Worm (Caenorhabditis elegans) whole organism, mixed stage, embryonic: ENCODE measurements around the gene K01A12.4.

ENCODE experiments used
- M03D4.4 ChIP-seq: sonication (generic microtip); optimal IDR thresholded peaks from 2 replicates; lab custom pipeline; 2017; ENCODE audit warnings: mild to moderate bottlenecking, missing genetic modification characterization, missing compliant biosample characterization
- bed-3 ChIP-seq: fragments of 200-800 bp; sonication (Bioruptor generic); optimal IDR thresholded peaks from 3 replicates; lab custom pipeline; 2018; ENCODE audit warnings: mild to moderate bottlenecking, missing genetic modification characterization, moderate library complexity, missing compliant biosample characterization
- blmp-1 ChIP-seq: fragments of 150-350 bp; optimal IDR thresholded peaks from 2 replicates; lab custom pipeline; 2014; ENCODE audit warnings: missing biosample characterization, missing genetic modification characterization
- ceh-39 ChIP-seq: fragments of 150-350 bp; optimal IDR thresholded peaks from 2 replicates; lab custom pipeline; 2014; ENCODE audit warnings: missing biosample characterization, missing genetic modification characterization
- ceh-43 ChIP-seq: fragments of 200-800 bp; sonication (Bioruptor generic); optimal IDR thresholded peaks from 2 replicates; lab custom pipeline; 2018; ENCODE audit warnings: mild to moderate bottlenecking, missing genetic modification characterization, moderate library complexity, missing compliant biosample characterization
- ceh-83 ChIP-seq: fragments of 200-800 bp; sonication (Bioruptor generic); optimal IDR thresholded peaks from 2 replicates; lab custom pipeline; 2018; ENCODE audit warnings: mild to moderate bottlenecking, missing genetic modification characterization, missing compliant biosample characterization
- ces-1 ChIP-seq: fragments of 150-350 bp; optimal IDR thresholded peaks from 2 replicates; lab custom pipeline; 2014; ENCODE audit warnings: missing biosample characterization, missing genetic modification reagents, missing genetic modification characterization
- cnd-1 ChIP-seq: fragments of 200-800 bp; sonication (Bioruptor generic); optimal IDR thresholded peaks from 2 replicates; lab custom pipeline; 2018; ENCODE audit warnings: mild to moderate bottlenecking, missing genetic modification characterization, missing compliant biosample characterization
- drap-1 ChIP-seq: fragments of 200-800 bp; sonication (Bioruptor generic); optimal IDR thresholded peaks from 3 replicates; lab custom pipeline; 2018; ENCODE audit warnings: mild to moderate bottlenecking, missing genetic modification characterization, missing compliant biosample characterization
- elt-1 ChIP-seq: sonication (generic microtip); optimal IDR thresholded peaks from 2 replicates; lab custom pipeline; 2017; ENCODE audit warnings: missing genetic modification characterization, mild to moderate bottlenecking, missing compliant biosample characterization, antibody characterized with exemption, moderate library complexity, borderline replicate concordance; ENCODE audit not compliant: insufficient read depth
- elt-3 ChIP-seq: fragments of 150-350 bp; optimal IDR thresholded peaks from 2 replicates; lab custom pipeline; 2014; ENCODE audit warnings: missing biosample characterization, missing genetic modification characterization
- flh-1 ChIP-seq: fragments of 200-800 bp; sonication (Bioruptor generic); optimal IDR thresholded peaks from 2 replicates; lab custom pipeline; 2018; ENCODE audit warnings: mild to moderate bottlenecking, missing genetic modification characterization, moderate library complexity, missing compliant biosample characterization
- ham-2 ChIP-seq: fragments of 200-800 bp; sonication (Bioruptor generic); optimal IDR thresholded peaks from 2 replicates; lab custom pipeline; 2018; ENCODE audit warnings: mild to moderate bottlenecking, missing genetic modification characterization, missing compliant biosample characterization
- hlh-1 ChIP-seq: fragments of 150-350 bp; optimal IDR thresholded peaks from 2 replicates; lab custom pipeline; 2014; ENCODE audit warnings: missing biosample characterization, missing genetic modification reagents, missing genetic modification characterization
- lin-13 ChIP-seq: fragments of 150-350 bp; optimal IDR thresholded peaks from 2 replicates; lab custom pipeline; 2014; ENCODE audit warnings: missing biosample characterization, missing genetic modification characterization
- lin-32 ChIP-seq: fragments of 200-800 bp; sonication (Bioruptor generic); optimal IDR thresholded peaks from 2 replicates; lab custom pipeline; 2018; ENCODE audit warnings: mild to moderate bottlenecking, missing genetic modification characterization, missing compliant biosample characterization
- lsy-2 ChIP-seq: fragments of 150-350 bp; optimal IDR thresholded peaks from 2 replicates; lab custom pipeline; 2014; ENCODE audit warnings: missing biosample characterization, missing genetic modification characterization
- mab-5 ChIP-seq: fragments of 150-350 bp; optimal IDR thresholded peaks from 2 replicates; lab custom pipeline; 2014; ENCODE audit warnings: missing biosample characterization, missing genetic modification characterization
- mep-1 ChIP-seq: fragments of 150-350 bp; optimal IDR thresholded peaks from 2 replicates; lab custom pipeline; 2017; ENCODE audit warnings: missing biosample characterization, missing genetic modification reagents, missing genetic modification characterization, inconsistent platforms
- mls-2 ChIP-seq: sonication (generic microtip); optimal IDR thresholded peaks from 2 replicates; lab custom pipeline; 2016; ENCODE audit warnings: mild to moderate bottlenecking, missing genetic modification characterization, moderate library complexity, missing compliant biosample characterization
- nhr-12 ChIP-seq: fragments of 150-350 bp; optimal IDR thresholded peaks from 2 replicates; lab custom pipeline; 2014; ENCODE audit warnings: missing biosample characterization, missing genetic modification characterization
- nhr-237 ChIP-seq: fragments of 150-350 bp; optimal IDR thresholded peaks from 2 replicates; lab custom pipeline; 2014; ENCODE audit warnings: missing biosample characterization, missing genetic modification characterization
- nhr-28 ChIP-seq: fragments of 150-350 bp; optimal IDR thresholded peaks from 2 replicates; lab custom pipeline; 2014; ENCODE audit warnings: missing biosample characterization, missing genetic modification characterization
- nhr-76 ChIP-seq: sonication (generic microtip); optimal IDR thresholded peaks from 2 replicates; lab custom pipeline; 2017; ENCODE audit warnings: missing biosample characterization, missing genetic modification characterization
- pha-4 ChIP-seq: fragments of 150-350 bp; optimal IDR thresholded peaks from 2 replicates; lab custom pipeline; 2018; ENCODE audit warnings: missing biosample characterization, missing genetic modification reagents, missing genetic modification characterization
- sem-2 ChIP-seq: fragments of 200-800 bp; sonication (Bioruptor generic); optimal IDR thresholded peaks from 2 replicates; lab custom pipeline; 2018; ENCODE audit warnings: mild to moderate bottlenecking, missing genetic modification characterization, missing compliant biosample characterization
- snpc-4 ChIP-seq: fragments of 150-350 bp; optimal IDR thresholded peaks from 2 replicates; lab custom pipeline; 2014; ENCODE audit warnings: missing biosample characterization, missing genetic modification characterization
- sptf-1 ChIP-seq: sonication (generic microtip); optimal IDR thresholded peaks from 2 replicates; lab custom pipeline; 2017; ENCODE audit warnings: mild to moderate bottlenecking, missing genetic modification characterization, moderate library complexity, missing compliant biosample characterization
- tbx-8 ChIP-seq: fragments of 200-800 bp; sonication (Bioruptor generic); optimal IDR thresholded peaks from 2 replicates; lab custom pipeline; 2018; ENCODE audit warnings: mild to moderate bottlenecking, missing genetic modification characterization, moderate library complexity, missing compliant biosample characterization
- unc-39 ChIP-seq: fragments of 150-350 bp; optimal IDR thresholded peaks from 2 replicates; lab custom pipeline; 2014; ENCODE audit warnings: missing biosample characterization, missing genetic modification characterization
- unc-62 ChIP-seq: fragments of 150-350 bp; optimal IDR thresholded peaks from 2 replicates; lab custom pipeline; 2014; ENCODE audit warnings: missing biosample characterization, missing genetic modification reagents, missing genetic modification characterization
- zip-8 ChIP-seq: fragments of 150-350 bp; optimal IDR thresholded peaks from 2 replicates; lab custom pipeline; 2014; ENCODE audit warnings: missing biosample characterization, missing genetic modification characterization

K01A12.4 gene

DNA sequence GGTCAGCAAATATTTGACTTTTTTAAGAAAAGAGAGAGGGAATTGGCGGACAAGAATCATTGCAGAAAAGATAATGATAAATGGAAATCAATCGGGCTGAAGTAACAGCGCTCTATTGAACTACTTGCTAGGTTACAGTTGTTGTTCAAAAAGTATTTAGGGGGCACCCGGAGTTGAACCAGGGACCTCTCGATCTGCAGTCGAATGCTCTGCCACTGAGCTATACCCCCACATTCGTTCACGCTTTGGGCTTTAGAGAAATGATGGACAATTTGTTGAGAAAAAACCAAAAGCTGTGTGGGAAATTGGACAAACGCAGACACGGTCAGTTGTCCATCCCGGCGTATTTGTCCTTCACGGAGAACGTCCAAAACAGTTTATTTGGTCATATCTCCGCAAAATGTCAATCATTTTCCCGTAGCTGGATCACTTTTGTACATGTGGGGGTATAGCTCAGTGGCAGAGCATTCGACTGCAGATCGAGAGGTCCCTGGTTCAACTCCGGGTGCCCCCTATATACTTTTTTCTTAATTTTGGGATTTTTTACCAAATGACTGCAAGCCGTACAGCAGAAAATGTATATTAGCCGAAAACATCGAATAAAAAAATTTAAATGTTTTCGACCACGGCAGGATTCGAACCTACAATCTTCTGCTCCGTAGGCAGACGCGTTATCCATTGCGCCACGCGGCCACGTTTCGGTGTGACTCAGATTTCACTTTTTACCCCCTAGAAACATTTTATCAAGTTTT is 13.3 kb downstream of the K01A12.4 start:
- peak; percentile 23 for TF ChIP-seq drap-1
- TF ChIP-seq M03D4.4 (tag; lab: Kevin White, UChicago), result peak; percentile 5
- no peak for TF ChIP-seq nhr-12 (tag; lab: Kevin White, UChicago)
- TF ChIP-seq pha-4 (tag; lab: Kevin White, UChicago), result no peak
- TF ChIP-seq hlh-1, result no peak
- no peak for TF ChIP-seq snpc-4 (tag; lab: Kevin White, UChicago)
- TF ChIP-seq flh-1 (GFP tag; lab: Kevin White, UChicago), result no peak
- peak; percentile 47 for TF ChIP-seq ceh-43 (GFP tag; lab: Kevin White, UChicago)
- peak; percentile 33 for TF ChIP-seq ham-2
- no peak for TF ChIP-seq zip-8 (tag; lab: Kevin White, UChicago)
- peak; percentile 64 for TF ChIP-seq ceh-83
- TF ChIP-seq mab-5 (tag; lab: Kevin White, UChicago), result no peak
- no peak for TF ChIP-seq bed-3 (GFP tag; lab: Kevin White, UChicago)

DNA sequence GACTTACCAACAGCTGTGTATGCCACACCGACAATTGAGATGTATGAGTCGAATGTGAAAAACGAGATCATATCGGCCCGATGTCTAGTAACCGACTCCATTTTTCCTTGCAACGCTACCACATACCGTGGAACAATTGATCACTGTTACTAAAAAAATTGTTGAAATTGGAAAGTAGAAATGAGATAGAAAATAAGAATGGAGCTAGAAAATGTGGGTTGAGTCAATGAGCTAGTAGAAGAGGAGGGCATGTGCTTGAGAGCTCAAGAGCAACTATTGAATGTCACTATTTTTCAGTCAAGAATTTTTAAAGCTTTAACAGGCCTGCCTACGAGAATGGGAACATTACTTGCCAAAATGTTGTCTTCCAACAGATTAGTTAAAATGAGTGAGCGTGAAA is 14.4 kb downstream of the K01A12.4 start, which contains the start of gene K01A12.3:
Gene K01A12.3 (minus strand): TSS at position 101 of the 400 bp plus-strand sequence.
- TF ChIP-seq mab-5 (tag; lab: Kevin White, UChicago) (no peak), nhr-76 (tag; lab: Kevin White, UChicago) (no peak), lin-13 (no peak), drap-1 (no peak), lsy-2 (tag; lab: Kevin White, UChicago) (no peak), tbx-8 (GFP tag; lab: Kevin White, UChicago) (no peak), mep-1 (tag; lab: Kevin White, UChicago) (no peak), sem-2 (GFP tag; lab: Kevin White, UChicago) (no peak), nhr-237 (tag; lab: Kevin White, UChicago) (no peak)

DNA sequence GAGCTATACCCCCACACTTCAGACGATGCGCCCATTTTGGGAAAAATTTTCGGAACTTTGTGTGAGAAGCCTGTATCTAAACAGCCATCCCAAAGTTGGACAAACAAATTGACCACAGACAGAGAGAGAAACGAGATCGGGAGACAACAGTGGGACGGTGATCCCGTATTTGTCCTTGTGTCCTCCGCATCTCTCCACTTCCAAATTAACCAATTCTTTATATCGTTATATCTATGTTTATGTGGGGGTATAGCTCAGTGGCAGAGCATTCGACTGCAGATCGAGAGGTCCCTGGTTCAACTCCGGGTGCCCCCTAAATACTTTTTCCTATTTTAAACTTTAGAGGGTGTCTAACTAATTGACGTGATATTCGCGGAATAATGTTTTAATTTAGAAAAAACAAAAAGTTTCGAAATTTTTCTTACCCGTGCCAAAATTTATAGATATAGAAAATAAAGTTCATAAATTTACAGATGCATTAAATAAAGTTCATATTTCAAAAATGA is 28.0 kb downstream of the K01A12.4 start:
- TF ChIP-seq blmp-1 (tag; lab: Kevin White, UChicago), result no peak
- TF ChIP-seq bed-3 (GFP tag; lab: Kevin White, UChicago), result peak; percentile 33
- no peak for TF ChIP-seq elt-3
- no peak for TF ChIP-seq unc-62 (GFP tag; lab: Kevin White, UChicago)
- no peak for TF ChIP-seq flh-1 (GFP tag; lab: Kevin White, UChicago)
- TF ChIP-seq ceh-43 (GFP tag; lab: Kevin White, UChicago), result peak; percentile 76
- no peak for TF ChIP-seq cnd-1
- no peak for TF ChIP-seq elt-1 (tag; lab: Kevin White, UChicago)
- no peak for TF ChIP-seq tbx-8 (GFP tag; lab: Kevin White, UChicago)
- no peak for TF ChIP-seq drap-1
- peak; percentile 1 for TF ChIP-seq lin-32 (GFP tag; lab: Kevin White, UChicago)
- no peak for TF ChIP-seq unc-39 (tag; lab: Kevin White, UChicago)
- TF ChIP-seq ces-1 (GFP tag; lab: Kevin White, UChicago), result no peak
- no peak for TF ChIP-seq sem-2 (GFP tag; lab: Kevin White, UChicago)
- TF ChIP-seq ceh-39 (tag; lab: Kevin White, UChicago), result no peak
- peak; percentile 47 for TF ChIP-seq ham-2
- TF ChIP-seq M03D4.4 (tag; lab: Kevin White, UChicago), result peak; percentile 72
- TF ChIP-seq snpc-4 (tag; lab: Kevin White, UChicago), result no peak
- no peak for TF ChIP-seq hlh-1
- TF ChIP-seq ceh-83, result peak; percentile 65
- TF ChIP-seq sptf-1 (tag; lab: Kevin White, UChicago), result peak; percentile 80
- TF ChIP-seq nhr-237 (tag; lab: Kevin White, UChicago), result no peak
- no peak for TF ChIP-seq mls-2 (tag; lab: Kevin White, UChicago)
- no peak for TF ChIP-seq nhr-28 (tag; lab: Kevin White, UChicago)
- no peak for TF ChIP-seq lin-13

DNA sequence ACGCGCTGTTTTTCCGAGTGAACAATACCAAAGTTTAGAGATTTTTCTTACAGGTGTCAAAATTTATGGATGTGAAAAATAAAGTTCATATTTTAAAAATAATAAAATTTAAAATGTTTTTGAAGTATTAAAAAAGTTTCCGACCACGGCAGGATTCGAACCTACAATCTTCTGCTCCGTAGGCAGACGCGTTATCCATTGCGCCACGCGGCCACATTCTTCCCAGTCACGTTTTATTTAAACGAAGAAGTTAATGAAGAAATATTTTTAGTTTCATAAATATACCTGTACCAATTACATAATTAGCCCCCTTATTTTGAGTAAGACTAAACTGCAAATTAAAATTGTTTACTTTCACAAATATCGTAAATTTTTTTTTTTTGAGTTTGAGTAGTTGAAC is 29.9 kb downstream of the K01A12.4 start:
- TF ChIP-seq blmp-1 (tag; lab: Kevin White, UChicago) (no peak), ceh-39 (tag; lab: Kevin White, UChicago) (no peak), lin-13 (no peak), elt-3 (no peak), ces-1 (GFP tag; lab: Kevin White, UChicago) (no peak), flh-1 (GFP tag; lab: Kevin White, UChicago) (no peak)
